Worm (Caenorhabditis elegans) whole organism, late embryonic: ENCODE results near the gene mdh-2.

ENCODE experiments used
- C08G9.2 ChIP-seq: sonication (generic microtip); optimal IDR thresholded peaks from 2 replicates; lab custom pipeline; 2016; ENCODE audit warnings: mild to moderate bottlenecking, missing genetic modification characterization, moderate library complexity, missing compliant biosample characterization
- C38D4.7 ChIP-seq: fragments of 200-800 bp; sonication (Bioruptor generic); optimal IDR thresholded peaks from 2 replicates; lab custom pipeline; 2018; ENCODE audit warnings: mild to moderate bottlenecking, missing genetic modification characterization, moderate library complexity, missing compliant biosample characterization
- F13H6.1 ChIP-seq: sonication (generic microtip); optimal IDR thresholded peaks from 2 replicates; lab custom pipeline; 2016; ENCODE audit warnings: missing genetic modification characterization, missing compliant biosample characterization
- K02D7.2 ChIP-seq: sonication (generic microtip); optimal IDR thresholded peaks from 2 replicates; lab custom pipeline; 2017; ENCODE audit warnings: mild to moderate bottlenecking, missing genetic modification characterization, missing compliant biosample characterization
- K09A11.1 ChIP-seq: sonication (generic microtip); optimal IDR thresholded peaks from 2 replicates; lab custom pipeline; 2017; ENCODE audit warnings: antibody characterized with exemption, mild to moderate bottlenecking, missing genetic modification characterization, missing compliant biosample characterization; ENCODE audit not compliant: insufficient read depth
- T23F11.4 ChIP-seq: fragments of 200-800 bp; sonication (Bioruptor generic); optimal IDR thresholded peaks from 2 replicates; lab custom pipeline; 2018; ENCODE audit warnings: mild to moderate bottlenecking, missing genetic modification characterization, missing compliant biosample characterization
- ama-1 ChIP-seq: fragments of 150-350 bp; optimal IDR thresholded peaks from 2 replicates; lab custom pipeline; 2014
- ceh-19 ChIP-seq: fragments of 200-800 bp; sonication (Bioruptor generic); optimal IDR thresholded peaks from 2 replicates; lab custom pipeline; 2018; ENCODE audit warnings: mild to moderate bottlenecking, missing genetic modification characterization, missing compliant biosample characterization
- ceh-22 ChIP-seq: sonication (generic microtip); optimal IDR thresholded peaks from 2 replicates; lab custom pipeline; 2017; ENCODE audit warnings: missing biosample characterization, missing genetic modification characterization
- ceh-24 ChIP-seq: sonication (generic microtip); optimal IDR thresholded peaks from 2 replicates; lab custom pipeline; 2016; ENCODE audit warnings: mild to moderate bottlenecking, missing genetic modification characterization, missing compliant biosample characterization
- ceh-34 ChIP-seq: sonication (generic microtip); optimal IDR thresholded peaks from 2 replicates; lab custom pipeline; 2016; ENCODE audit warnings: mild to moderate bottlenecking, missing genetic modification characterization, missing compliant biosample characterization
- ceh-48 ChIP-seq: sonication (generic microtip); optimal IDR thresholded peaks from 2 replicates; lab custom pipeline; 2016; ENCODE audit warnings: missing genetic modification characterization, inconsistent platforms, missing compliant biosample characterization
- ceh-6 ChIP-seq: fragments of 200-800 bp; sonication (Bioruptor generic); optimal IDR thresholded peaks from 2 replicates; lab custom pipeline; 2018; ENCODE audit warnings: mild to moderate bottlenecking, missing genetic modification characterization, missing compliant biosample characterization
- ceh-9 ChIP-seq: sonication (generic microtip); optimal IDR thresholded peaks from 2 replicates; lab custom pipeline; 2016; ENCODE audit warnings: mild to moderate bottlenecking, missing genetic modification characterization, inconsistent platforms, missing compliant biosample characterization
- che-1 ChIP-seq: sonication (generic microtip); optimal IDR thresholded peaks from 2 replicates; lab custom pipeline; 2016; ENCODE audit warnings: mild to moderate bottlenecking, missing genetic modification characterization, missing compliant biosample characterization
- dmd-4 ChIP-seq: sonication (generic microtip); optimal IDR thresholded peaks from 2 replicates; lab custom pipeline; 2016; ENCODE audit warnings: borderline replicate concordance, missing genetic modification characterization, missing compliant biosample characterization
- ets-4 ChIP-seq: sonication (generic microtip); optimal IDR thresholded peaks from 2 replicates; lab custom pipeline; 2016; ENCODE audit warnings: missing genetic modification characterization, missing compliant biosample characterization
- eyg-1 ChIP-seq: sonication (generic microtip); optimal IDR thresholded peaks from 2 replicates; lab custom pipeline; 2016; ENCODE audit warnings: missing genotype, missing genetic modification characterization, missing compliant biosample characterization
- fax-1 ChIP-seq: sonication (generic microtip); optimal IDR thresholded peaks from 2 replicates; lab custom pipeline; 2016; ENCODE audit warnings: missing genotype, missing genetic modification characterization, missing compliant biosample characterization
- fkh-10 ChIP-seq: fragments of 150-350 bp; optimal IDR thresholded peaks from 2 replicates; lab custom pipeline; 2014; ENCODE audit warnings: missing biosample characterization, missing genetic modification reagents, missing genetic modification characterization
- fkh-6 ChIP-seq: sonication (generic microtip); optimal IDR thresholded peaks from 2 replicates; lab custom pipeline; 2016; ENCODE audit warnings: missing genetic modification characterization, missing compliant biosample characterization
- hlh-13 ChIP-seq: fragments of 200-800 bp; sonication (Bioruptor generic); optimal IDR thresholded peaks from 2 replicates; lab custom pipeline; 2018; ENCODE audit warnings: mild to moderate bottlenecking, missing genetic modification characterization, missing compliant biosample characterization
- hlh-15 ChIP-seq: sonication (generic microtip); optimal IDR thresholded peaks from 2 replicates; lab custom pipeline; 2016; ENCODE audit warnings: missing genetic modification characterization, missing compliant biosample characterization
- hlh-30 ChIP-seq: sonication (generic microtip); optimal IDR thresholded peaks from 2 replicates; lab custom pipeline; 2017; ENCODE audit warnings: antibody characterized with exemption, missing genetic modification characterization, missing compliant biosample characterization; ENCODE audit not compliant: insufficient read depth
- mec-3 ChIP-seq: sonication (generic microtip); optimal IDR thresholded peaks from 2 replicates; lab custom pipeline; 2016; ENCODE audit warnings: borderline replicate concordance, missing genetic modification characterization, missing compliant biosample characterization
- nfya-1 ChIP-seq: sonication (generic microtip); optimal IDR thresholded peaks from 2 replicates; lab custom pipeline; 2017; ENCODE audit warnings: missing genetic modification characterization, mild to moderate bottlenecking, missing compliant biosample characterization, antibody characterized with exemption, moderate library complexity
- npax-4 ChIP-seq: sonication (generic microtip); optimal IDR thresholded peaks from 2 replicates; lab custom pipeline; 2016; ENCODE audit warnings: missing genetic modification characterization, missing compliant biosample characterization
- pag-3 ChIP-seq: sonication (generic microtip); optimal IDR thresholded peaks from 2 replicates; lab custom pipeline; 2016; ENCODE audit warnings: missing compliant biosample characterization, missing genetic modification characterization, borderline replicate concordance
- pat-9 ChIP-seq: fragments of 200-800 bp; sonication (Bioruptor generic); optimal IDR thresholded peaks from 2 replicates; lab custom pipeline; 2018; ENCODE audit warnings: mild to moderate bottlenecking, missing genetic modification characterization, moderate library complexity, missing compliant biosample characterization
- pha-2 ChIP-seq: sonication (generic microtip); optimal IDR thresholded peaks from 2 replicates; lab custom pipeline; 2017; ENCODE audit warnings: mild to moderate bottlenecking, missing genetic modification characterization, missing compliant biosample characterization
- pros-1 ChIP-seq: fragments of 150-350 bp; optimal IDR thresholded peaks from 2 replicates; lab custom pipeline; 2014; ENCODE audit warnings: missing biosample characterization, missing genetic modification reagents, missing genetic modification characterization
- ref-2 ChIP-seq: sonication (generic microtip); optimal IDR thresholded peaks from 2 replicates; lab custom pipeline; 2016; ENCODE audit warnings: missing genetic modification characterization, missing compliant biosample characterization
- sox-2 ChIP-seq: fragments of 200-800 bp; sonication (Bioruptor generic); IDR thresholded peaks from 2 replicates; pipeline ENCODE4 v1.3.6; 2022; ENCODE audit warnings: missing genetic modification reagents, missing genetic modification characterization, missing compliant biosample characterization
- sox-4 ChIP-seq: sonication (generic microtip); optimal IDR thresholded peaks from 2 replicates; lab custom pipeline; 2017; ENCODE audit warnings: mild to moderate bottlenecking, missing genetic modification characterization, inconsistent platforms, missing compliant biosample characterization
- tbx-2 ChIP-seq: sonication (generic microtip); optimal IDR thresholded peaks from 2 replicates; lab custom pipeline; 2016; ENCODE audit warnings: missing genetic modification characterization, missing compliant biosample characterization
- tbx-7 ChIP-seq: sonication (generic microtip); optimal IDR thresholded peaks from 2 replicates; lab custom pipeline; 2016; ENCODE audit warnings: missing genotype, missing genetic modification characterization, missing compliant biosample characterization
- ttx-3 ChIP-seq: sonication (generic microtip); optimal IDR thresholded peaks from 2 replicates; lab custom pipeline; 2016; ENCODE audit warnings: missing genetic modification reagents, missing genetic modification characterization, missing compliant biosample characterization
- unc-55 ChIP-seq: sonication (generic microtip); optimal IDR thresholded peaks from 2 replicates; lab custom pipeline; 2017; ENCODE audit warnings: missing biosample characterization, missing genetic modification reagents, missing genetic modification characterization
- unc-86 ChIP-seq: sonication (generic microtip); optimal IDR thresholded peaks from 2 replicates; lab custom pipeline; 2016; ENCODE audit warnings: missing genetic modification characterization, missing compliant biosample characterization
- zip-5 ChIP-seq: sonication (generic microtip); optimal IDR thresholded peaks from 2 replicates; lab custom pipeline; 2016; ENCODE audit warnings: missing genetic modification characterization, missing compliant biosample characterization

The mdh-2 gene

ce11 chrIII:6605442-6605992 lies 2.4 kb downstream of the mdh-2 start:
- TF ChIP-seq eyg-1 (tag; lab: Kevin White, UChicago) (no peak), unc-55 (GFP tag; lab: Kevin White, UChicago) (peak; percentile 46), nfya-1 (peak; percentile 8), tbx-2 (no peak), sox-2 (GFP tag; lab: Robert Waterston, UW) (peak; percentile 4; the same call in 1 of the 2 replicates)

ce11 chrIII:6604317-6604716 lies 3.6 kb downstream of the mdh-2 start:
- no peak for TF ChIP-seq ama-1 (lab: Kevin White, UChicago)
- no peak for TF ChIP-seq ttx-3
- TF ChIP-seq unc-86 (tag; lab: Kevin White, UChicago) = no peak
- no peak for TF ChIP-seq ets-4 (tag; lab: Kevin White, UChicago)
- TF ChIP-seq ceh-19 = no peak
- TF ChIP-seq ceh-34 = no peak
- no peak for TF ChIP-seq tbx-7 (tag; lab: Kevin White, UChicago)
- TF ChIP-seq sox-2 (GFP tag; lab: Robert Waterston, UW) = no peak
- TF ChIP-seq F13H6.1 = no peak
- TF ChIP-seq sox-4 (tag; lab: Kevin White, UChicago) = no peak
- TF ChIP-seq zip-5 = no peak
- TF ChIP-seq hlh-13 = no peak
- no peak for TF ChIP-seq tbx-2
- TF ChIP-seq hlh-30 (tag; lab: Kevin White, UChicago) = no peak
- TF ChIP-seq ceh-22 = no peak
- no peak for TF ChIP-seq mec-3
- no peak for TF ChIP-seq pat-9 (tag; lab: Kevin White, UChicago)
- TF ChIP-seq dmd-4 (tag; lab: Kevin White, UChicago) = no peak
- no peak for TF ChIP-seq ref-2 (tag; lab: Kevin White, UChicago)
- TF ChIP-seq pros-1 = no peak

- no peak for TF ChIP-seq pros-1
- no peak for TF ChIP-seq K02D7.2
- no peak for TF ChIP-seq ceh-24 (tag; lab: Kevin White, UChicago)
- no peak for TF ChIP-seq pha-2
- TF ChIP-seq fkh-10 (GFP tag; lab: Kevin White, UChicago) = no peak
- no peak for TF ChIP-seq che-1 (tag; lab: Kevin White, UChicago)
- no peak for TF ChIP-seq fax-1
- no peak for TF ChIP-seq sox-2 (GFP tag; lab: Robert Waterston, UW)
- TF ChIP-seq C38D4.7 = no peak
- no peak for TF ChIP-seq npax-4
- no peak for TF ChIP-seq C08G9.2 (tag; lab: Kevin White, UChicago)
- TF ChIP-seq ceh-22 = no peak
- no peak for TF ChIP-seq fkh-6
- TF ChIP-seq unc-86 (tag; lab: Kevin White, UChicago) = no peak
- TF ChIP-seq hlh-15 (tag; lab: Kevin White, UChicago) = no peak
- TF ChIP-seq hlh-30 (tag; lab: Kevin White, UChicago) = no peak
- no peak for TF ChIP-seq ceh-48
- TF ChIP-seq ceh-6 (GFP tag; lab: Kevin White, UChicago) = no peak
Measured at ce11 chrIII:6603185-6603584, 4.7 kb downstream of the mdh-2 start.

ce11 chrIII:6601073-6601472 lies 6.8 kb downstream of the mdh-2 start, which contains the start of gene let-765:
Gene let-765 (minus strand): TSS chrIII:6601173.
- TF ChIP-seq hlh-30 (tag; lab: Kevin White, UChicago) = no peak
- no peak for TF ChIP-seq K09A11.1 (tag; lab: Kevin White, UChicago)
- no peak for TF ChIP-seq zip-5
- no peak for TF ChIP-seq ceh-9 (tag; lab: Kevin White, UChicago)
- TF ChIP-seq T23F11.4 (GFP tag; lab: Kevin White, UChicago) = no peak
- no peak for TF ChIP-seq pag-3 (tag; lab: Kevin White, UChicago)
- TF ChIP-seq npax-4 = no peak
- TF ChIP-seq dmd-4 (tag; lab: Kevin White, UChicago) = no peak
- TF ChIP-seq sox-2 (GFP tag; lab: Robert Waterston, UW) = no peak
- no peak for TF ChIP-seq hlh-15 (tag; lab: Kevin White, UChicago)
- TF ChIP-seq fkh-10 (GFP tag; lab: Kevin White, UChicago) = no peak
